Worm (Caenorhabditis elegans) whole organism, L1 larva: ENCODE measurements around the gene ptr-3.

Source experiments
- C16A3.4 ChIP-seq: fragments of 150-350 bp; optimal IDR thresholded peaks from 2 replicates; lab custom pipeline; 2014; ENCODE audit warnings: missing biosample characterization, missing genetic modification characterization
- aly-2 ChIP-seq: fragments of 150-350 bp; optimal IDR thresholded peaks from 2 replicates; lab custom pipeline; 2014; ENCODE audit warnings: missing biosample characterization, missing genetic modification characterization
- ama-1 ChIP-seq: fragments of 150-350 bp; optimal IDR thresholded peaks from 2 replicates; lab custom pipeline; 2014
- efl-1 ChIP-seq, 4 experiments: fragments of 150-350 bp; optimal IDR thresholded peaks in 3 of 4; peaks in 1 of 4; 1 replicate in 1 of 4; 2 replicates in 3 of 4; lab custom pipeline; 2014; ENCODE audit warnings: missing biosample characterization in 2 of 4, missing genetic modification characterization in 2 of 4, missing genetic modification reagents in 2 of 4
- egl-27 ChIP-seq, 2 experiments: fragments of 150-350 bp in 1 of 2; sonication (generic microtip); optimal IDR thresholded peaks; 3 replicates each; lab custom pipeline; 2017 to 2018; ENCODE audit warnings: missing biosample characterization in 2 of 2, missing genetic modification characterization in 2 of 2, missing genetic modification reagents in 2 of 2
- lin-39 ChIP-seq: fragments of 150-350 bp; optimal IDR thresholded peaks from 2 replicates; lab custom pipeline; 2014; ENCODE audit warnings: missing biosample characterization, missing genetic modification reagents, missing genetic modification characterization
- lsy-2 ChIP-seq, 2 experiments: fragments of 150-350 bp; optimal IDR thresholded peaks; 2 replicates each; lab custom pipeline; 2014; ENCODE audit warnings: missing biosample characterization in 2 of 2, missing genetic modification characterization in 2 of 2
- nhr-19 ChIP-seq: fragments of 200-800 bp; sonication (Bioruptor generic); conservative IDR thresholded peaks from 2 replicates; pipeline ENCODE4 v1.3.6; 2022; ENCODE audit warnings: missing genetic modification characterization, missing compliant biosample characterization
- tbx-2 ChIP-seq: sonication (generic microtip); optimal IDR thresholded peaks from 2 replicates; lab custom pipeline; 2016; ENCODE audit warnings: missing genetic modification characterization, missing compliant biosample characterization

ce11 chrII:323048-323776 lies 44.1 kb downstream of the ptr-3 start, which contains the start of gene K01A2.10:
- TF ChIP-seq aly-2 (tag; lab: Kevin White, UChicago), result no peak
- no peak for TF ChIP-seq egl-27 (tag; optimal IDR thresholded peaks at IDR 0.05; lab: Kevin White, UChicago)
- TF ChIP-seq lin-39 (tag; lab: Kevin White, UChicago), result no peak
- peak; percentile 37 to 49 for TF ChIP-seq efl-1 (optimal IDR thresholded peaks at IDR 0.05; lab: Kevin White, UChicago)
- peak; percentile 38 to 93 for TF ChIP-seq efl-1 (GFP tag; optimal IDR thresholded peaks at IDR 0.05 in 1 of 2; lab: Kevin White, UChicago)
- peak; percentile 13 for TF ChIP-seq ama-1 (lab: Kevin White, UChicago)
- TF ChIP-seq C16A3.4, result peak; percentile 24
- TF ChIP-seq lsy-2 (tag; optimal IDR thresholded peaks at IDR 0.05; lab: Kevin White, UChicago), result peak; percentile 5 to 72
- TF ChIP-seq tbx-2 (tag; lab: Kevin White, UChicago), result no peak
- no peak for TF ChIP-seq nhr-19
